Worm (Caenorhabditis elegans) whole organism, young adult: Measurements from ENCODE around the gene ZK1321.1.
A peak's percentile ranks its signal among the peaks of the same experiment; 100 is the strongest.

Source experiments
- B0019.2 ChIP-seq: fragments of 200-800 bp; sonication (Bioruptor generic); conservative IDR thresholded peaks from 2 replicates; pipeline ENCODE4 v1.3.6; 2022; ENCODE audit warnings: missing genetic modification reagents, missing genetic modification characterization, missing compliant biosample characterization
- B0261.1 ChIP-seq: sonication (generic microtip); optimal IDR thresholded peaks from 2 replicates; lab custom pipeline; 2016; ENCODE audit warnings: mild to moderate bottlenecking, missing genetic modification characterization, moderate library complexity, missing compliant biosample characterization
- B0336.3 ChIP-seq: fragments of 200-800 bp; sonication (Bioruptor generic); IDR thresholded peaks from 2 replicates; pipeline ENCODE4 v1.3.6; 2022; ENCODE audit warnings: missing genetic modification characterization, missing compliant biosample characterization
- F10E7.11 ChIP-seq: sonication (generic microtip); optimal IDR thresholded peaks from 2 replicates; lab custom pipeline; 2017; ENCODE audit warnings: mild to moderate bottlenecking, missing genetic modification characterization, moderate library complexity, missing compliant biosample characterization
- F23B12.7 ChIP-seq: sonication (generic microtip); optimal IDR thresholded peaks from 2 replicates; lab custom pipeline; 2017; ENCODE audit warnings: missing genetic modification characterization, mild to moderate bottlenecking, missing compliant biosample characterization, antibody characterized with exemption, moderate library complexity; ENCODE audit not compliant: insufficient read depth
- F33H1.4 ChIP-seq: fragments of 200-800 bp; sonication (Bioruptor generic); IDR thresholded peaks from 2 replicates; pipeline ENCODE4 v1.3.6; 2022; ENCODE audit warnings: missing genetic modification reagents, missing genetic modification characterization, missing compliant biosample characterization
- F55B11.4 ChIP-seq: sonication (generic microtip); optimal IDR thresholded peaks from 2 replicates; lab custom pipeline; 2016; ENCODE audit warnings: missing compliant biosample characterization, missing genetic modification characterization, borderline replicate concordance; ENCODE audit not compliant: insufficient read depth
- F57C9.4 ChIP-seq: sonication (generic microtip); optimal IDR thresholded peaks from 2 replicates; lab custom pipeline; 2017; ENCODE audit warnings: mild to moderate bottlenecking, missing genetic modification characterization, missing compliant biosample characterization
- Y53F4B.3 ChIP-seq: fragments of 200-800 bp; sonication (Bioruptor generic); IDR thresholded peaks from 2 replicates; pipeline ENCODE4 v1.3.6; 2022; ENCODE audit warnings: missing genetic modification reagents, missing genetic modification characterization, missing compliant biosample characterization
- Y95B8A.8 ChIP-seq: fragments of 200-800 bp; sonication (Bioruptor generic); IDR thresholded peaks from 2 replicates; pipeline ENCODE4 v1.3.6; 2022; ENCODE audit warnings: missing genetic modification reagents, missing genetic modification characterization, missing compliant biosample characterization
- akir-1 ChIP-seq: fragments of 200-800 bp; sonication (Bioruptor generic); optimal IDR thresholded peaks from 2 replicates; lab custom pipeline; 2018; ENCODE audit warnings: mild to moderate bottlenecking, missing genetic modification characterization, moderate library complexity, missing compliant biosample characterization
- athp-1 ChIP-seq: sonication (generic microtip); optimal IDR thresholded peaks from 2 replicates; lab custom pipeline; 2017; ENCODE audit warnings: mild to moderate bottlenecking, missing genetic modification characterization, missing compliant biosample characterization
- bed-1 ChIP-seq: fragments of 200-800 bp; sonication (Bioruptor generic); IDR thresholded peaks from 2 replicates; pipeline ENCODE4 v1.3.6; 2022; ENCODE audit warnings: missing genetic modification reagents, missing genetic modification characterization, missing compliant biosample characterization
- ceh-27 ChIP-seq: fragments of 200-800 bp; sonication (Bioruptor generic); optimal IDR thresholded peaks from 2 replicates; lab custom pipeline; 2018; ENCODE audit warnings: mild to moderate bottlenecking, missing genetic modification characterization, moderate library complexity, missing compliant biosample characterization
- ceh-40 ChIP-seq: fragments of 200-800 bp; sonication (Bioruptor generic); IDR thresholded peaks from 2 replicates; pipeline ENCODE4 v1.3.6; 2022; ENCODE audit warnings: missing genetic modification characterization, missing compliant biosample characterization
- die-1 ChIP-seq: sonication (generic microtip); optimal IDR thresholded peaks from 2 replicates; lab custom pipeline; 2016; ENCODE audit warnings: missing genotype, mild to moderate bottlenecking, missing genetic modification characterization, missing compliant biosample characterization
- dpff-1 ChIP-seq: sonication (generic microtip); optimal IDR thresholded peaks from 2 replicates; lab custom pipeline; 2017; ENCODE audit warnings: mild to moderate bottlenecking, missing genetic modification characterization, missing compliant biosample characterization
- dpl-1 ChIP-seq: fragments of 150-350 bp; optimal IDR thresholded peaks from 2 replicates; lab custom pipeline; 2014; ENCODE audit warnings: missing biosample characterization, missing genetic modification reagents, missing genetic modification characterization
- efl-1 ChIP-seq: fragments of 150-350 bp; optimal IDR thresholded peaks from 2 replicates; lab custom pipeline; 2014; ENCODE audit warnings: missing biosample characterization, missing genetic modification reagents, missing genetic modification characterization
- ets-4 ChIP-seq: fragments of 200-800 bp; sonication (Bioruptor generic); optimal IDR thresholded peaks from 2 replicates; lab custom pipeline; 2018; ENCODE audit warnings: mild to moderate bottlenecking, missing genetic modification characterization, missing compliant biosample characterization
- hmg-20 ChIP-seq: fragments of 200-800 bp; sonication (Bioruptor generic); IDR thresholded peaks from 2 replicates; pipeline ENCODE4 v1.3.6; 2022; ENCODE audit warnings: missing genetic modification reagents, missing genetic modification characterization, missing compliant biosample characterization
- hrde-1 ChIP-seq: sonication (generic microtip); optimal IDR thresholded peaks from 2 replicates; lab custom pipeline; 2016; ENCODE audit warnings: missing genetic modification characterization, mild to moderate bottlenecking, missing compliant biosample characterization, moderate library complexity, missing genotype, missing genetic modification reagents, borderline replicate concordance
- lag-1 ChIP-seq: fragments of 200-800 bp; sonication (Bioruptor generic); IDR thresholded peaks from 2 replicates; pipeline ENCODE4 v1.3.6; 2022; ENCODE audit warnings: missing genetic modification reagents, missing genetic modification characterization, missing compliant biosample characterization
- lin-35 ChIP-seq, 3 experiments: fragments of 150-350 bp in 2 of 3; sonication (generic microtip) in 1 of 3; optimal IDR thresholded peaks; 2 replicates each; lab custom pipeline; 2014 to 2018; ENCODE audit warnings: missing biosample characterization in 3 of 3, missing genetic modification characterization in 3 of 3, missing genetic modification reagents in 3 of 3
- lin-40 ChIP-seq: sonication (generic microtip); optimal IDR thresholded peaks from 2 replicates; lab custom pipeline; 2016; ENCODE audit warnings: missing genetic modification characterization, mild to moderate bottlenecking, missing compliant biosample characterization, missing genotype, missing genetic modification reagents
- lir-1 ChIP-seq: fragments of 200-800 bp; sonication (Bioruptor generic); conservative IDR thresholded peaks from 2 replicates; pipeline ENCODE4 v1.3.6; 2022; ENCODE audit warnings: missing genetic modification reagents, missing genetic modification characterization, missing compliant biosample characterization
- lsl-1 ChIP-seq: fragments of 200-800 bp; sonication (Bioruptor generic); optimal IDR thresholded peaks from 2 replicates; lab custom pipeline; 2018; ENCODE audit warnings: mild to moderate bottlenecking, missing genetic modification characterization, moderate library complexity, missing compliant biosample characterization
- lsy-27 ChIP-seq: sonication (generic microtip); optimal IDR thresholded peaks from 2 replicates; lab custom pipeline; 2017; ENCODE audit warnings: missing genetic modification characterization, mild to moderate bottlenecking, missing compliant biosample characterization, antibody characterized with exemption, missing genotype, borderline replicate concordance; ENCODE audit not compliant: insufficient read depth
- madf-6 ChIP-seq: fragments of 200-800 bp; sonication (Bioruptor generic); IDR thresholded peaks from 2 replicates; pipeline ENCODE4 v1.3.6; 2022; ENCODE audit warnings: missing genetic modification reagents, missing genetic modification characterization, missing compliant biosample characterization
- madf-8 ChIP-seq: fragments of 200-800 bp; sonication (Bioruptor generic); conservative IDR thresholded peaks from 2 replicates; pipeline ENCODE4 v1.3.6; 2022; ENCODE audit warnings: missing genetic modification reagents, missing genetic modification characterization, missing compliant biosample characterization
- nfya-2 ChIP-seq: fragments of 200-800 bp; sonication (Bioruptor generic); IDR thresholded peaks from 2 replicates; pipeline ENCODE4 v1.3.6; 2022; ENCODE audit warnings: missing genetic modification reagents, missing genetic modification characterization, missing compliant biosample characterization
- nhr-27 ChIP-seq: fragments of 200-800 bp; sonication (Bioruptor generic); optimal IDR thresholded peaks from 2 replicates; lab custom pipeline; 2018; ENCODE audit warnings: mild to moderate bottlenecking, missing genetic modification characterization, moderate library complexity, missing compliant biosample characterization
- nhr-80 ChIP-seq: sonication (generic microtip); optimal IDR thresholded peaks from 2 replicates; lab custom pipeline; 2016; ENCODE audit warnings: missing genetic modification characterization, missing compliant biosample characterization
- nhr-90 ChIP-seq: sonication (generic microtip); optimal IDR thresholded peaks from 2 replicates; lab custom pipeline; 2016; ENCODE audit warnings: missing genotype, mild to moderate bottlenecking, missing genetic modification characterization, missing compliant biosample characterization
- rcor-1 ChIP-seq: fragments of 200-800 bp; sonication (Bioruptor generic); IDR thresholded peaks from 2 replicates; pipeline ENCODE4 v1.3.6; 2022; ENCODE audit warnings: missing genetic modification reagents, missing genetic modification characterization, missing compliant biosample characterization
- rec-8 ChIP-seq, 2 experiments: sonication (generic microtip); optimal IDR thresholded peaks; 2 replicates each; lab custom pipeline; 2016; ENCODE audit warnings: mild to moderate bottlenecking in 2 of 2, missing genetic modification characterization in 2 of 2, missing genetic modification reagents in 2 of 2, missing genotype in 2 of 2, missing biosample characterization in 1 of 2, missing compliant biosample characterization in 1 of 2, moderate library complexity in 1 of 2
- repo-1 ChIP-seq: sonication (generic microtip); optimal IDR thresholded peaks from 2 replicates; lab custom pipeline; 2017; ENCODE audit warnings: mild to moderate bottlenecking, missing genetic modification characterization, missing compliant biosample characterization
- snpc-4 ChIP-seq, 5 experiments: fragments of 150-350 bp in 1 of 5; sonication (generic microtip) in 4 of 5; optimal IDR thresholded peaks; 2 replicates each; lab custom pipeline; 2014 to 2018; ENCODE audit warnings: missing genetic modification characterization in 5 of 5, missing biosample characterization in 3 of 5, antibody characterized with exemption in 2 of 5, mild to moderate bottlenecking in 2 of 5, missing compliant biosample characterization in 2 of 5, missing genotype in 2 of 5, moderate library complexity in 2 of 5, missing genetic modification reagents in 1 of 5
- tbp1 ChIP-seq: fragments of 200-800 bp; sonication (Bioruptor generic); optimal IDR thresholded peaks from 2 replicates; lab custom pipeline; 2018; ENCODE audit warnings: mild to moderate bottlenecking, missing genetic modification characterization, missing compliant biosample characterization
- tbx-9 ChIP-seq: sonication (generic microtip); optimal IDR thresholded peaks from 2 replicates; lab custom pipeline; 2016; ENCODE audit warnings: borderline replicate concordance, missing genetic modification characterization, inconsistent platforms, missing compliant biosample characterization
- tlf-1 ChIP-seq: fragments of 200-800 bp; sonication (Bioruptor generic); optimal IDR thresholded peaks from 2 replicates; lab custom pipeline; 2018; ENCODE audit warnings: mild to moderate bottlenecking, missing genetic modification characterization, missing compliant biosample characterization
- xnd-1 ChIP-seq: sonication (generic microtip); optimal IDR thresholded peaks from 2 replicates; lab custom pipeline; 2016; ENCODE audit warnings: missing genotype, missing genetic modification reagents, missing genetic modification characterization, missing compliant biosample characterization
- zim-3 ChIP-seq: sonication (generic microtip); optimal IDR thresholded peaks from 2 replicates; lab custom pipeline; 2017; ENCODE audit warnings: mild to moderate bottlenecking, missing genetic modification characterization, moderate library complexity, missing compliant biosample characterization
- ztf-18 ChIP-seq: sonication (generic microtip); optimal IDR thresholded peaks from 2 replicates; lab custom pipeline; 2016; ENCODE audit warnings: missing genotype, mild to moderate bottlenecking, missing genetic modification characterization, missing compliant biosample characterization
- ztf-28 ChIP-seq: fragments of 200-800 bp; sonication (Bioruptor generic); IDR thresholded peaks from 2 replicates; pipeline ENCODE4 v1.3.6; 2022; ENCODE audit warnings: missing genetic modification reagents, missing genetic modification characterization, missing compliant biosample characterization

The ZK1321.1 gene

ce11 chrII:9713083-9713482, 40.7 kb upstream of the ZK1321.1 start (continued):
- TF ChIP-seq lir-1 = no peak
- TF ChIP-seq F23B12.7 = peak; percentile 71
- no peak for TF ChIP-seq rcor-1 (GFP tag; lab: Robert Waterston, UW)
- TF ChIP-seq ztf-18 (tag; lab: Kevin White, UChicago) = peak; percentile 46
- no peak for TF ChIP-seq ets-4 (GFP tag; lab: Kevin White, UChicago)
- TF ChIP-seq lag-1 (GFP tag; lab: Robert Waterston, UW) = no peak
- TF ChIP-seq madf-6 (GFP tag; lab: Robert Waterston, UW) = peak; percentile 35; the same call in 1 of the 2 replicates
- peak; percentile 25 for TF ChIP-seq athp-1
- peak; percentile 35 for TF ChIP-seq nhr-90 (tag; lab: Kevin White, UChicago)
- peak in 1 of 2 experiments; percentile 39 for TF ChIP-seq rec-8 (tag; optimal IDR thresholded peaks at IDR 0.05; lab: Kevin White, UChicago)
- TF ChIP-seq nhr-80 = peak; percentile 4
- TF ChIP-seq tbp1 (GFP tag; lab: Kevin White, UChicago) = peak; percentile 95
- 0 out of 2 replicates have a peak, but pooled peaks have one; percentile 25 for TF ChIP-seq ztf-28 (GFP tag; lab: Robert Waterston, UW)
- TF ChIP-seq F33H1.4 (GFP tag; lab: Robert Waterston, UW) = peak; percentile 20; the same call in 1 of the 2 replicates
- peak; percentile 20; the same call in 1 of the 2 replicates for TF ChIP-seq Y53F4B.3 (GFP tag; lab: Robert Waterston, UW)
- peak; percentile 58 for TF ChIP-seq die-1 (tag; lab: Kevin White, UChicago)
- peak; percentile 7 for TF ChIP-seq snpc-4 (GFP tag; optimal IDR thresholded peaks at IDR 0.05; lab: Kevin White, UChicago)
- TF ChIP-seq snpc-4 (tag; optimal IDR thresholded peaks at IDR 0.05; lab: Kevin White, UChicago) = peak in 2 of 4 experiments; percentile 19 to 46
- TF ChIP-seq nfya-2 = no peak

- TF ChIP-seq B0019.2 (GFP tag; lab: Robert Waterston, UW) (no peak), repo-1 (tag; lab: Kevin White, UChicago) (no peak), B0336.3 (GFP tag; lab: Robert Waterston, UW) (peak; percentile 37; the same call in 1 of the 2 replicates), nhr-27 (tag; lab: Kevin White, UChicago) (no peak), F57C9.4 (tag; lab: Kevin White, UChicago) (no peak), efl-1 (GFP tag; lab: Kevin White, UChicago) (peak; percentile 92), F10E7.11 (tag; lab: Kevin White, UChicago) (no peak), ceh-40 (GFP tag; lab: Robert Waterston, UW) (no peak), Y95B8A.8 (no peak), tlf-1 (GFP tag; lab: Kevin White, UChicago) (no peak), B0261.1 (no peak), lin-40 (tag; lab: Kevin White, UChicago) (peak; percentile 52), dpl-1 (GFP tag; lab: Kevin White, UChicago) (peak; percentile 93), hmg-20 (no peak), snpc-4 (GFP tag; optimal IDR thresholded peaks at IDR 0.05; lab: Kevin White, UChicago) (no peak), snpc-4 (tag; optimal IDR thresholded peaks at IDR 0.05; lab: Kevin White, UChicago) (peak in 3 of 4 experiments; percentile 8 to 46 (median 45)), lsy-27 (tag; lab: Kevin White, UChicago) (no peak), xnd-1 (tag; lab: Kevin White, UChicago) (peak; percentile 19), athp-1 (peak; percentile 6), akir-1 (no peak), bed-1 (GFP tag; lab: Robert Waterston, UW) (no peak), tbx-9 (tag; lab: Kevin White, UChicago) (no peak), madf-8 (GFP tag; lab: Robert Waterston, UW) (peak; percentile 49), F55B11.4 (tag; lab: Kevin White, UChicago) (no peak), lsl-1 (GFP tag; lab: Kevin White, UChicago) (peak; percentile 50), zim-3 (tag; lab: Kevin White, UChicago) (no peak), dpff-1 (tag; lab: Kevin White, UChicago) (no peak), hrde-1 (tag; lab: Kevin White, UChicago) (no peak), ceh-27 (GFP tag; lab: Kevin White, UChicago) (peak; percentile 48), lin-35 (GFP tag; optimal IDR thresholded peaks at IDR 0.05; lab: Kevin White, UChicago) (peak; percentile 20 to 95 (median 70))
These were observed 37.3 kb upstream of the ZK1321.1 start, which contains the start of gene wee-1.3 for ce11 chrII:9716417-9717039. Gene wee-1.3, minus strand, starts transcription at chrII:9716467.
